Fruit fly (Drosophila melanogaster) S2 (cell line): Measurements from ENCODE around the gene Fum1.

ENCODE experiments used
- CG8478 ChIP-seq: fragments of >200 bp; optimal IDR thresholded peaks from 2 replicates; lab custom pipeline; 2018
- CTCF ChIP-seq, 2 experiments: fragments of >200 bp; optimal IDR thresholded peaks; 2 replicates each; lab custom pipeline; 2018

Gene Fum1

DNA sequence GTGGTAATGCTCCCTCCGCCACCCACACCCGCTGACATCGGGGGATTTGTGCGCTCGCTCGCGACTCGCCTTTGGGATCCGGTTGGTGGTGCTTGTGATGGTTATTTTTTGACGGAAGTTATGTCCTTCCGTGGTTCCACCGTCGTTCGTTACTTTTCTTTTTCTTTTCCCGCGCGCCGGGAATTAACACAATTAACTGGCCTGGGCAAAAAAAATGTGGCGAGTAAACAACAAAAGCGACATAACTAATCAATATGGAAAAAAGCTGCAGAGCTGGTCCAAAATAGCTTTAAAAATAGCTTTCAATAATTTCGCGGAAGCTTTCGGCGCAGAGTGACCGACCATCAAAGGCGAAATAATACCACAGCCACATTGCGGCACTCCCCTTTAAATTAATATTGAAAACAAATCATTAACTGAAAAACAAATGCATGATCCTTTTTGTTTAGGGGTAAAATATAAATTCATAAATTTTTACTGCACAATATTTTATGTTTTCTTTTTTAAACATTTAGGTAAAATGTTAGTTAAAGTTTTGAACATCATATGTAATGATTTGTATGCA lies 20.1 kb downstream of the Fum1 start, which contains the start of gene CG14440:
Gene CG14440, minus strand, starts transcription at position 320 of the 565 bp plus-strand sequence.
- TF ChIP-seq CG8478 (lab: Kevin White, UChicago), result no peak
- no peak for TF ChIP-seq CTCF (optimal IDR thresholded peaks at IDR 0.05; lab: Kevin White, UChicago)

DNA sequence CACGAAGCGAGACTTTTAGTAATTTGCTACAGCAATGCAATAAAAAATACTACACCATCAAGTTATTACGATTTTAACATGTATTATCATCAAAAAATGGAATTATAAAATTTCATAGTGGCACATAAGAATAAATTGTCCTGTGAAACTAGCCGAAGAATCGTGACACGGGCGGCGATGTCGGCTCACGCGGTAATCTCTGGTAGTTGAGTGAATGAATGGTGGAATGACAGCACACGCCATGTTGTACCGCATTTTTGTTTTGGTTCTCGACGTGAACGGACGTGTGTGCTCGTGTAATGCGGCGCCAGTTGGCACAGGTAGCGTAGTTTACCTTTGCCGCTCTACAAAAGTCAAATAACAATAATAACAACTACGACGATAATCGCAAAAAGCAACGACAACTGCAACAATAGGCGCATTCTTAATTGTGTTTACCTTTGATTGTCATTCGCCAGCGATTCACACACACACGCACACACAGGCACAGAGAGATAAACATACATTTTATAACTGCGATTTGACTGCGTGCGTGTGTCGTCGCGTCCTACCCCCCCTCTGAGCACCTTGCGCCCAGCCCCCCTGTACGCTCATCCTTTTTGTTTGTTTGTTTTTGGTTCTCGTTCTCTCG lies 21.1 kb downstream of the Fum1 start, which contains the start of gene CG14441:
Gene CG14441, plus strand, starts transcription at position 254 of the 631 bp plus-strand sequence.
- TF ChIP-seq CTCF (optimal IDR thresholded peaks at IDR 0.05; lab: Kevin White, UChicago) (no peak), CG8478 (lab: Kevin White, UChicago) (no peak)

DNA sequence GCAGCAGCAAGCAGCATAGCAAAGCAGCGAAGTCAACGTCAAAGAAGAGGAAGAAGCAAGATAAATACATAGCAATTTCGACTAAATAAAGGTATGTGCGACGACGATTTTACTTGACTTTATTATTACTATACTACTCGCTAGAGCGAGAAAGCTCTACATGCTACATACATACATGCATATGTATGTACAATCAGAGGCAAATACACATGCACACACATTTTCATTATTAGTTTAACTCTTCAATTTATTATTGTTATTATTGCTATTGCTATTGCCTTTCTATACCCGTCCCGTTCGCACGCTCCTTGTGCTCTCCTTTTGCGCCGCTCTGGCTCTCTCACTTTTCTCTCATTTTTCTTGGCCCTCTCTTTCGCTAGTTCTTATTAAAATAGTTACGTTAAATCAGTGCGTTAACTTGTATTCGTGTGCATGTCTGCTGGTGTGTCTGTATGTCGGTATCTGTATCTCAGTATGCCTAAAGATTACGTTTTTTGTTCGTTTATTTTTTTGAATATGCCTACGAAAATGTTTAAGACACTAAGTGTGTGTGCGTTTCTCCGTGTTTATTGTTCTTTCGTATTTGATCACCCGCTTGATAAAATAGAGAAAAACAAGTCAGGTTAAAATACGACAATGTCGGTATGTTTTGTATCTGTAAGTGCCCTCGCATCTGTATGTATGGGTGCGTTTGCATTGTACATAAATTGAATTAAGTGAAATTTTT lies 22.2 kb downstream of the Fum1 start:
- no peak for TF ChIP-seq CG8478 (lab: Kevin White, UChicago)
- TF ChIP-seq CTCF (optimal IDR thresholded peaks at IDR 0.05; lab: Kevin White, UChicago), result no peak

DNA sequence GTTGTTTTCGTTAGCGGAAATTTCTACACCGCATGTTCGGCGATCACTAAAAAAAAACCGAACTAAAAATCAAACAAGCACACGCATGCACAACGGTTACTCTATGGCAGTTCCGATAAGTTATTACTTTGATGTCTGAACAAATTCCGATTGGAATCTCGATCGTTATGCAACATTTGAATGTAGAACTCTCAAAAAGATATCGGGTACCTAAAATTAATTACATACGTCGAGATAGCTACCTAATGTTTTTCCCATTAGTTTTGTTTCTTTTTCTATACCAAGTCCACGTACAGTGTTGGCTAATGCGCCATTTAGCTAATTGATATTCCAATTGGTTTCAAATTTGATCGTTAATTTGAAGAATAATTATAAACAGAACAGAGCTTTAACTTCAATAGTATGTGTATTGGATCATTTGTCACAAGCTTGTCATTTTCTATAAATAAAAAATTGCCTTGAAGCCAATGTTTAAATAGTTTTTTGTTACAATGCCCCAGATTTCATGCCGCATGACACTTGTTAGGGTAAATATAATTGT lies 22.8 kb downstream of the Fum1 start:
- no peak for TF ChIP-seq CTCF (optimal IDR thresholded peaks at IDR 0.05; lab: Kevin White, UChicago)
- TF ChIP-seq CG8478 (lab: Kevin White, UChicago), result no peak

DNA sequence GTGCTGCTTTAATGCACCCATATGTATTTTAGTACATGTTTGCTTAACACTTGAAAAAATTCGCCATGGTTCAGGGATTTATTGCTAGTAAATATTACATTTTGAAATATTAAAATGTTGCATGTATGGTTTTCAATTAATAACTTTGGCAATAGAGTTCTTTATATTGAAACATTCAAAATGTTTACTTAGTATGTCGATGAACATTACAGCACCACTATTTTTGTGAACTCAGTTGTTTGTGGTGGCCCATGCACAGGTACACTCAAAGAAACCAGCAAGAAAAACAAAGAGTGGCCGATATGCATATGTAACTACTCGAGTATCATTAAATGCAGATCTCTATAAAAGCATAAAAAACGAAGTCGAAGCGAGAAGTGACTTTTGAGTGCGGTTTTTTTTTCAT lies 23.8 kb downstream of the Fum1 start:
- TF ChIP-seq CG8478 (lab: Kevin White, UChicago) (no peak), CTCF (optimal IDR thresholded peaks at IDR 0.05; lab: Kevin White, UChicago) (no peak)

DNA sequence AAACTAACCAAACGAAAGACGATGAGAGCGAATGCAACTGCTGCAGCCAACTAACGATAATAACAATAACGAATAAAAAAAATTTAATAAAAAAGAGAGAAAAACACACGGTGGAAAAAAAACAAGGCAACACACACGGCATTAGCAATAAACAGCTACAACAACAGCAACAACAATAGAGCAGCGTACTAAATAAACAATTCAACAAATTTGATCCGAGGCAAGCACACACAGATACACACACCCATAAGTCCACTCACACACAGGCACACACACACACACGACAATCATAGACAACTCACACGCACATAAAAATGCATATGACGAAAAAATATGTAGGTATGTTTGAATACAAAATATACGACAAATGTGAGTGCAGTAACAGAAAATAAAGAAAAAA lies 24.4 kb downstream of the Fum1 start:
- TF ChIP-seq CG8478 (lab: Kevin White, UChicago) (no peak), CTCF (optimal IDR thresholded peaks at IDR 0.05; lab: Kevin White, UChicago) (no peak)

DNA sequence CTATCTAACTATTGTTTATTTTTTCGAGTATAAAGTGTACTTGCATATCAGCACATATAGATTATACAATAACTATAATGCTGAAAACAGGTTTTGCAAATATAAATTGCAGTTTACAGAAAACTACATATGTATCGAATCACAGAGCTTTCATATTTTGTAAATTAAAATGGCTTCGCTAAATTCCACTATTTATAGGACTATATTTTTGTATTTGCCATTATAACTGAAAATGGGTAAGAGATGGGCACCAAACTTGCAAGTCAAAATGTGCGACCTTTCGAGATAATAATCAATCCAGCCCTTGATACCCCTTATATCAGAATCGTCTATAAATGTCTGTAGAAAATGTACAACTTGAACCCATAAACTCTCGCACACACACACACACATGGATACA lies 25.0 kb downstream of the Fum1 start:
- no peak for TF ChIP-seq CG8478 (lab: Kevin White, UChicago)
- no peak for TF ChIP-seq CTCF (optimal IDR thresholded peaks at IDR 0.05; lab: Kevin White, UChicago)

DNA sequence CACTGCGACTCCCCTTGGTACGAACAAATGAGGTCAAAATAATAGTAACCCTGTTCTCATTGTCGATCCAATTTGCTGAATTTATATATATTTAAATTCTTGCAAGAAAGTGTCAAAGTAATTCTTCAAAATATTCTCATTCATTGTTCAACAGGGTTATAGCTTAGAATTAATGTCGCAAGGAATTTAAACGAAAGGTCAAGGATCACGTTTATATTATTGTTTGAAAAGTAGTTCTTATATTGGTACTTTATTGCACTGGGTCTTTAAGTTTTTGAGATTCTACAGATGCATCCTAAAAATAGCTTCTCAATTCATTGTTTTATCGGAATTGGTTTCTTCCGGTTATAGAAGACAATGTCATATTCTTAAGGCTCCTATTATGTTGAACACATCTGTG lies 25.7 kb downstream of the Fum1 start:
- TF ChIP-seq CTCF (optimal IDR thresholded peaks at IDR 0.05; lab: Kevin White, UChicago) (no peak), CG8478 (lab: Kevin White, UChicago) (no peak)

DNA sequence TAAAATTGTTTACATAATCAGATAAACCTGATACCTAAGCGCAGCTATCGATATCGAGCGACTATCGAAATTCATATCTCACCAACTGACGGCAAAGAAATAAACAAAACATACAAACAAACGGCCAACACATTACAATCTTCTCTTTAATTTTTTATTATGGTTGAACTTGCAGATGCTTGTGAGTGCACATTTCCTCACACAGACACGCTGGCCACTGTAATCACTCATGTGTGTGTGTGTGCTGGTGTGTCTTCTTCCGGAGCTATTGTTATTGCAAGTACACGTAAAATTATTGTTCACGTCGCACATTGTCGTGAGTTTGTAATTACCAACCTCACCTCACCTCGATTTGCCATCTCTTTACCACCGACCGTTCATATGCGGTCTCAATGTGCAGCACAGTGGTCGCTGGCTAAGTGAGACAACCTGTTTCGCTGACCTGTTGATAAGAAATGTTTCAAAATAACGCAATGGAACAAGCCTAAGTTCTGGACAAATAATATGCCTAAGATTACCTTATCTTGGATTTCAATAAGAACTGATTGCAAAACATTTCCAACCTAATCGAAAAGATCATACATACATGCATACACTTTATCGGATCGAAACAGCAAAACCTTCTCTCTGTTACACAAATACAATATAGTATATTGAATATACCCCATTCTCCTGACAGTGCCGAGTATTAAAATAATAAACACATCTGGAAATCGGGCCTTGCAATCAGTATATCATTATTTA lies 27.0 kb downstream of the Fum1 start:
- TF ChIP-seq CTCF (optimal IDR thresholded peaks at IDR 0.05; lab: Kevin White, UChicago) (no peak), CG8478 (lab: Kevin White, UChicago) (no peak)

DNA sequence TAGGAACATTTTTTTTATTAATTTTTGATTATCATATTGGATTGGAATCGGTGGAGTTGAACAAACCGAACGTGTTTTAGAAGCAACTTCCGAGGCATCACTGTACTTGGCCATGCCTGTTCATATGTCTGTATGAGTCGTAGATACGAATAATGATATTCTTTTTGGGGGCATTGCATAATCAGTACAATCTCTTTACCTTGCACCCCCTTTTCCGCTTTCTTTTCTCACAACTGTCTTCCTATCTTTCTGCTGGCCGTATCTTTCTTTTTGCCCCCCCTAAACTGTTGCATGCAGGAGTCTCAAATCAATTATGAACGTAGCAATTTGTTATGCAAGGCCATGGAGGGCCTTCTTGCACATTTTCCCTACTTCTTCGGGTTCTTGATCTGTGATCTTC lies 27.7 kb downstream of the Fum1 start:
- TF ChIP-seq CTCF (optimal IDR thresholded peaks at IDR 0.05; lab: Kevin White, UChicago) (no peak), CG8478 (lab: Kevin White, UChicago) (no peak)

DNA sequence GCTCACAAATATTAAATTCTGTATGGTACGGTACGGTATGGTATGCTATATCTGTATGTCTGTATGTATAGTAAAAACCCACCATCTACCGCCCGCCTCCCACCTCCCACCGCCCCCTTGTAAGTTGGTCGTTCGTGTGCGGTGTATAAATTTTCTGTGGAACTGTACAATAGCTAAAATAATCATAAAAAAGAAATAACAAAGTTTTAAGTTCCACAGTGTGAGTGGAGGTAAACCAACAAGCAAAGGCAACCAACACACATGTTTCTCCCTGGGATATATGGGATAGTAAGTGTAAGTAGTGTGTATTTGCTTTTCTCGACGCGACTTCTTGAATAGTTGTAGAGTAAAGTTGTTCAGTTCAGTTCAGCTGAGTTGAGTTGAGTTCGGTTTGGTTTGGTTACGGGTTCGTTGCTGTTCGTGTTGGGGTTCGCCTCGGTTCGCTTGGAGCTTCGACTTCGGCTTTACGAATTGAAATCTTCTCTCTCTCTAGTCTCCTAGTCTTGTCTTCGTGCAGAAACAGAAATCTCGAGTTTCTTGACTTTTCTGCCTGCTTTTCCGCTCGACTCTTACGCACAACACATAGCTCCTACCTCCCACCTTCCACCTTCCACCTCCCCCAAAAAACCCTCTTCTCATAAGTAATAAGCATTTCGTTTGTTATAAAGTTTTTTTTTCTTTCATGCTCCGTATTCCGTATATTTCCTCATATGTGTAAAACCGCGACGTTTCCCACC lies 28.5 kb downstream of the Fum1 start:
- no peak for TF ChIP-seq CG8478 (lab: Kevin White, UChicago)
- TF ChIP-seq CTCF (optimal IDR thresholded peaks at IDR 0.05; lab: Kevin White, UChicago), result no peak

DNA sequence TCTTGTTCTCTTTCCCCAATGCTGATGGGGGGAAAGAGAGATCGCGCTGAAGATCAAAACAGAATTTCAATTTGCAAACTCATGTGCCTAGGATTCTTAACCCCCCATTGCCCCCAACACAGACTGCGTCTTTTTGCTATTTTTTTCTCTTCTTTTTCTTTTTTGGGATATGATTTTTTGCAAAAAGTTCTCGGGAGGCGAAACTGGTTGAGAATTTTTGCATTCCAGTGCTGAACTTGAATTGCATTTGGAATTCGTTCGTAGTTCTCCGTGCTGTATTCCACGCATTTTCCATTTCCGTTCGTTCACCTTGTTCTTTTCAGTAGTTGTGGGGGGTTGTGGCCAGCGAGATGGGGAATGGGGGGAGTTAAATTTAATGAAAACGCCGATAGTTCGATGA lies 29.9 kb downstream of the Fum1 start:
- TF ChIP-seq CG8478 (lab: Kevin White, UChicago), result no peak
- TF ChIP-seq CTCF (optimal IDR thresholded peaks at IDR 0.05; lab: Kevin White, UChicago), result no peak

DNA sequence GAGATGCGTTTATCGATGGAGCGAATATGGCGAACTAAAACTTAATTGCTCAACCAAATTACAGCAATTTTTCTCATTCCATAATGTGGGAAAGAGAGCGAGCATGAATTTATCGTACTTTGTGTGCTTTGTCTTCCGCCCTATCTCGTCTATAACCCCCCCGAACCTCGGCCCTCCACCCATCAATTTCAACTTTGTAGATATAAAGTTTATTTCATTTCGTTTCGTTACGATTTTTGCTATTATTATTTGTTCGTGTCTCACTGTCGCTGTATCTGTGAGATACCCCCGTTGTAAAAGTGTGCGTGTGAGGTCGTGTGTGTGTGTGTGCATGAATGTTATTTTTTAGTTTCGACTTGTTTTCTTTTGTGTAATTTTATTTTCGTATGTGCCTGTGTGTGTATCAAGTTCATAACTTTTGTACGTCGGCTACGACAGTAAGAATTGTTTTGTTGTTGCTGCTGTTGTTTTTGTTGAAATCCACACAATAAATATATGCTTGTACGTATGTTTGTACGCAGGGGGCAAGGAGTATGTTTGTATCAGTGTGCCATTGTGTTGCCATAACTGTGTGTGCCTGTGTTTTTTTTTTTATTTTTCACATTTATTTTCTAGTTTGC lies 30.5 kb downstream of the Fum1 start:
- TF ChIP-seq CTCF (optimal IDR thresholded peaks at IDR 0.05; lab: Kevin White, UChicago) (no peak), CG8478 (lab: Kevin White, UChicago) (no peak)
